Fruit fly (Drosophila melanogaster): ENCODE data around the gene CG4822.

Gene CG4822

dm6 chr2L:131466-132270, 10.1 kb upstream of the CG4822 start, which contains the start of gene Gs1 (continued):
- TF ChIP-seq CG6765 (GFP tag; optimal IDR thresholded peaks at IDR 0.05) (peak; percentile 35), al (GFP tag; IDR thresholded peaks at IDR 0.05) (no peak), Stat92E (GFP tag; optimal IDR thresholded peaks at IDR 0.05) (peak in 1 of 3 experiments; percentile 48), bigmax (GFP tag; optimal IDR thresholded peaks at IDR 0.05) (no peak), salm (tag; optimal IDR thresholded peaks at IDR 0.05) (peak; percentile 57), CG6254 (GFP tag; optimal IDR thresholded peaks at IDR 0.05) (peak; percentile 13), Nf-YB (GFP tag; optimal IDR thresholded peaks at IDR 0.05) (peak; percentile 65), Ets65A (GFP tag) (no peak), gce (GFP tag; IDR thresholded peaks at IDR 0.05) (no peak), CG10543 (GFP tag; optimal IDR thresholded peaks at IDR 0.05) (peak; percentile 89), D19A (tag; optimal IDR thresholded peaks at IDR 0.05) (peak; percentile 46), CkIIα-i1 (GFP tag; IDR thresholded peaks at IDR 0.05) (no peak), CG18619 (GFP tag; optimal IDR thresholded peaks at IDR 0.05) (no peak), Elba2 (GFP tag; optimal IDR thresholded peaks at IDR 0.05) (no peak), dimm (GFP tag; IDR thresholded peaks at IDR 0.05) (no peak), CG6813 (GFP tag; optimal IDR thresholded peaks at IDR 0.05) (peak; percentile 58), CG4424 (GFP tag; optimal IDR thresholded peaks at IDR 0.05) (peak; percentile 11), CG10565 (GFP tag; optimal IDR thresholded peaks at IDR 0.05) (no peak), ken (GFP tag; IDR thresholded peaks at IDR 0.05) (no peak), dmrt99B (tag; optimal IDR thresholded peaks at IDR 0.05) (peak; percentile 33), chm (GFP tag; IDR thresholded peaks at IDR 0.05) (peak; percentile 90), CG9609 (GFP tag; optimal IDR thresholded peaks at IDR 0.05) (no peak), NfI (GFP tag; optimal IDR thresholded peaks at IDR 0.05) (peak; percentile 37), CTCF (GFP tag; optimal IDR thresholded peaks at IDR 0.05) (peak; percentile 41), CG17568 (GFP tag; optimal IDR thresholded peaks at IDR 0.05) (peak; percentile 46), Antp (GFP tag; optimal IDR thresholded peaks at IDR 0.05) (no peak), CG10267 (tag; optimal IDR thresholded peaks at IDR 0.05) (peak; percentile 13), CG8765 (GFP tag; IDR thresholded peaks at IDR 0.05) (no peak), chif (GFP tag; optimal IDR thresholded peaks at IDR 0.05) (no peak), phol (tag; optimal IDR thresholded peaks at IDR 0.05) (no peak), hkb (optimal IDR thresholded peaks at IDR 0.05) (no peak), hkb (GFP tag; IDR thresholded peaks at IDR 0.05) (peak; percentile 49; the same call in 1 of the 2 replicates), Sox100B (GFP tag; optimal IDR thresholded peaks at IDR 0.05) (no peak), CG8478 (optimal IDR thresholded peaks at IDR 0.05) (no peak), ash1 (GFP tag; optimal IDR thresholded peaks at IDR 0.05) (no peak), lola (GFP tag; optimal IDR thresholded peaks at IDR 0.05) (no peak), cwo (GFP tag; optimal IDR thresholded peaks at IDR 0.05) (peak; percentile 61), Dip2 (GFP tag; IDR thresholded peaks at IDR 0.05) (no peak), peb (GFP tag; IDR thresholded peaks at IDR 0.05) (no peak), B-H1 (GFP tag; IDR thresholded peaks at IDR 0.05) (no peak; the same call in 2 of the 3 replicates), nom (GFP tag; optimal IDR thresholded peaks at IDR 0.05) (peak; percentile 84), zfh2 (GFP tag; optimal IDR thresholded peaks at IDR 0.05) (no peak), pan (optimal IDR thresholded peaks at IDR 0.05) (no peak), pan (GFP tag; optimal IDR thresholded peaks at IDR 0.05 in 1 of 2, IDR thresholded peaks at IDR 0.05 in 1 of 2) (peak in 1 of 2 experiments; percentile 29), CG10431 (GFP tag; optimal IDR thresholded peaks at IDR 0.05) (peak; percentile 3), CG7556 (GFP tag; optimal IDR thresholded peaks at IDR 0.05) (no peak), wdn (GFP tag; IDR thresholded peaks at IDR 0.05) (no peak), CoRest (tag; optimal IDR thresholded peaks at IDR 0.05) (no peak), Hand (GFP tag; optimal IDR thresholded peaks at IDR 0.05) (peak; percentile 15), CG13296 (GFP tag; optimal IDR thresholded peaks at IDR 0.05) (peak; percentile 66)

Data from whole organism, embryonic.